Fruit fly (Drosophila melanogaster): ENCODE results near the gene twr.

DNA sequence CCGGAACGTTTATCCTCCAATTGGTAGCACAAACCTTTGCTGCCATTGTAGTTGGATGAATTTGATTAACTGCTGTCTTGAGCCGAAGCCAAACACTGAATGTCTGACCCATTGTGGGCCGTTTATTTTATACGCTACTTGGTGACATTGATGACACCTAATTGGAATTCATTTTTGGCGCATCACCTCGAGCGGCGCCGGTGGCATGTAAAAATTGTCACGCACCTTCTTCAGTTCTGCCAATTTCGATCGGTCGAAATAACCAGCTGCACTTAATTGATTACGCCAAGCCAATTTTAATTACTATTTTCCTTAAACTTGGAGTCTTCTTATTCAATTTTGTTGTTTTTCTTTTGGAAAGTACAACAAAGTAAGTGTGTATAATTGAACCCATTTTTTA lies 34.0 kb downstream of the twr start, which contains the start of gene Ccp84Ae:
- no peak for TF ChIP-seq CG8478 (optimal IDR thresholded peaks at IDR 0.05)
- TF ChIP-seq CTCF (optimal IDR thresholded peaks at IDR 0.05) = no peak

All from S2 (cell line).